Worm (Caenorhabditis elegans) whole organism, L1 larva: ENCODE results near the gene C15C8.7.
A peak's percentile ranks its signal among the peaks of the same experiment; 100 is the strongest.

Experiments
- C34B4.2 ChIP-seq: sonication (generic microtip); optimal IDR thresholded peaks from 2 replicates; lab custom pipeline; 2017; ENCODE audit warnings: mild to moderate bottlenecking, missing genetic modification characterization, missing compliant biosample characterization
- blmp-1 ChIP-seq: fragments of 150-350 bp; optimal IDR thresholded peaks from 2 replicates; lab custom pipeline; 2014; ENCODE audit warnings: missing biosample characterization, missing genetic modification characterization
- ceh-63 ChIP-seq: fragments of 200-800 bp; sonication (Bioruptor generic); optimal IDR thresholded peaks from 2 replicates; lab custom pipeline; 2018; ENCODE audit warnings: mild to moderate bottlenecking, missing genetic modification characterization, missing compliant biosample characterization
- ceh-88 ChIP-seq: fragments of 200-800 bp; sonication (Bioruptor generic); IDR thresholded peaks from 2 replicates; pipeline ENCODE4 v1.3.6; 2022; ENCODE audit warnings: missing genetic modification characterization, missing compliant biosample characterization
- dpl-1 ChIP-seq, 3 experiments: fragments of 150-350 bp in 2 of 3; sonication (generic microtip) in 1 of 3; optimal IDR thresholded peaks; 2 replicates each; lab custom pipeline; 2014 to 2017; ENCODE audit warnings: missing biosample characterization in 3 of 3, missing genetic modification characterization in 3 of 3, missing genetic modification reagents in 3 of 3
- efl-1 ChIP-seq, 4 experiments: fragments of 150-350 bp; optimal IDR thresholded peaks in 3 of 4; peaks in 1 of 4; 1 replicate in 1 of 4; 2 replicates in 3 of 4; lab custom pipeline; 2014; ENCODE audit warnings: missing biosample characterization in 2 of 4, missing genetic modification characterization in 2 of 4, missing genetic modification reagents in 2 of 4
- efl-3 ChIP-seq: fragments of 200-800 bp; sonication (Bioruptor generic); optimal IDR thresholded peaks from 2 replicates; lab custom pipeline; 2018; ENCODE audit warnings: mild to moderate bottlenecking, missing genetic modification characterization, missing compliant biosample characterization
- fos-1 ChIP-seq: fragments of 150-350 bp; optimal IDR thresholded peaks from 2 replicates; lab custom pipeline; 2014; ENCODE audit warnings: missing biosample characterization, missing genetic modification characterization
- hlh-17 ChIP-seq: fragments of 200-800 bp; sonication (Bioruptor generic); optimal IDR thresholded peaks from 2 replicates; lab custom pipeline; 2018; ENCODE audit warnings: missing genetic modification characterization, mild to moderate bottlenecking, missing compliant biosample characterization, moderate library complexity, borderline replicate concordance
- hlh-4 ChIP-seq: sonication (generic microtip); optimal IDR thresholded peaks from 2 replicates; lab custom pipeline; 2016; ENCODE audit warnings: mild to moderate bottlenecking, missing genetic modification characterization, missing compliant biosample characterization
- irx-1 ChIP-seq: sonication (generic microtip); optimal IDR thresholded peaks from 2 replicates; lab custom pipeline; 2016; ENCODE audit warnings: missing genetic modification characterization, missing compliant biosample characterization
- isw-1 ChIP-seq: fragments of 200-800 bp; sonication (Bioruptor generic); IDR thresholded peaks from 2 replicates; pipeline ENCODE4 v1.3.6; 2022; ENCODE audit warnings: missing genetic modification characterization, missing compliant biosample characterization
- lir-3 ChIP-seq: sonication (generic microtip); optimal IDR thresholded peaks from 2 replicates; lab custom pipeline; 2016; ENCODE audit warnings: mild to moderate bottlenecking, missing genetic modification characterization, moderate library complexity, missing compliant biosample characterization; ENCODE audit not compliant: poor library complexity
- lsy-2 ChIP-seq, 2 experiments: fragments of 150-350 bp; optimal IDR thresholded peaks; 2 replicates each; lab custom pipeline; 2014; ENCODE audit warnings: missing biosample characterization in 2 of 2, missing genetic modification characterization in 2 of 2
- mef-2 ChIP-seq: fragments of 150-350 bp; optimal IDR thresholded peaks from 2 replicates; lab custom pipeline; 2014; ENCODE audit warnings: missing biosample characterization, missing genetic modification characterization
- mep-1 ChIP-seq: fragments of 150-350 bp; optimal IDR thresholded peaks from 2 replicates; lab custom pipeline; 2014; ENCODE audit warnings: missing biosample characterization, missing genetic modification characterization
- nhr-11 ChIP-seq: fragments of 150-350 bp; optimal IDR thresholded peaks from 2 replicates; lab custom pipeline; 2014; ENCODE audit warnings: missing biosample characterization, missing genetic modification characterization
- nhr-19 ChIP-seq: fragments of 200-800 bp; sonication (Bioruptor generic); conservative IDR thresholded peaks from 2 replicates; pipeline ENCODE4 v1.3.6; 2022; ENCODE audit warnings: missing genetic modification characterization, missing compliant biosample characterization
- nhr-237 ChIP-seq: fragments of 150-350 bp; optimal IDR thresholded peaks from 2 replicates; lab custom pipeline; 2014; ENCODE audit warnings: missing biosample characterization, missing genetic modification characterization
- nhr-71 ChIP-seq: sonication (generic microtip); optimal IDR thresholded peaks from 2 replicates; lab custom pipeline; 2016; ENCODE audit warnings: mild to moderate bottlenecking, missing genetic modification characterization, moderate library complexity, missing compliant biosample characterization
- nhr-76 ChIP-seq: sonication (generic microtip); optimal IDR thresholded peaks from 2 replicates; lab custom pipeline; 2017; ENCODE audit warnings: missing biosample characterization, missing genetic modification characterization
- nhr-85 ChIP-seq: sonication (generic microtip); peaks from one replicate; lab custom pipeline; 2016; ENCODE audit warnings: missing genetic modification characterization, inconsistent platforms, missing compliant biosample characterization
- pag-3 ChIP-seq: sonication (generic microtip); optimal IDR thresholded peaks from 2 replicates; lab custom pipeline; 2017; ENCODE audit warnings: missing genetic modification characterization, mild to moderate bottlenecking, missing compliant biosample characterization, antibody characterized with exemption, borderline replicate concordance; ENCODE audit not compliant: insufficient read depth
- pax-3 ChIP-seq: fragments of 200-800 bp; sonication (Bioruptor generic); optimal IDR thresholded peaks from 2 replicates; lab custom pipeline; 2018; ENCODE audit warnings: mild to moderate bottlenecking, missing genetic modification characterization, moderate library complexity, missing compliant biosample characterization
- rnt-1 ChIP-seq: sonication (generic microtip); optimal IDR thresholded peaks from 2 replicates; lab custom pipeline; 2016; ENCODE audit warnings: mild to moderate bottlenecking, missing genetic modification characterization, moderate library complexity, missing compliant biosample characterization
- snpc-4 ChIP-seq: fragments of 150-350 bp; optimal IDR thresholded peaks from 2 replicates; lab custom pipeline; 2014; ENCODE audit warnings: missing biosample characterization, missing genetic modification characterization
- sox-4 ChIP-seq: sonication (generic microtip); optimal IDR thresholded peaks from 2 replicates; lab custom pipeline; 2016; ENCODE audit warnings: missing genetic modification characterization, missing compliant biosample characterization
- tlp-1 ChIP-seq: fragments of 150-350 bp; optimal IDR thresholded peaks from 2 replicates; lab custom pipeline; 2014; ENCODE audit warnings: missing biosample characterization, missing genetic modification characterization
- unc-130 ChIP-seq: fragments of 150-350 bp; optimal IDR thresholded peaks from 2 replicates; lab custom pipeline; 2017; ENCODE audit warnings: missing biosample characterization, missing genetic modification characterization, inconsistent platforms
- unc-62 ChIP-seq: fragments of 150-350 bp; optimal IDR thresholded peaks from 2 replicates; lab custom pipeline; 2014; ENCODE audit warnings: missing biosample characterization, missing genetic modification reagents, missing genetic modification characterization
- unc-86 ChIP-seq: sonication (generic microtip); optimal IDR thresholded peaks from 2 replicates; lab custom pipeline; 2016; ENCODE audit warnings: missing genetic modification characterization, missing compliant biosample characterization
- vab-15 ChIP-seq: sonication (generic microtip); optimal IDR thresholded peaks from 2 replicates; lab custom pipeline; 2017; ENCODE audit warnings: missing genotype, mild to moderate bottlenecking, missing genetic modification characterization, missing compliant biosample characterization
- ztf-4 ChIP-seq: fragments of 150-350 bp; optimal IDR thresholded peaks from 2 replicates; lab custom pipeline; 2014; ENCODE audit warnings: missing biosample characterization, missing genetic modification characterization

C15C8.7 gene

DNA sequence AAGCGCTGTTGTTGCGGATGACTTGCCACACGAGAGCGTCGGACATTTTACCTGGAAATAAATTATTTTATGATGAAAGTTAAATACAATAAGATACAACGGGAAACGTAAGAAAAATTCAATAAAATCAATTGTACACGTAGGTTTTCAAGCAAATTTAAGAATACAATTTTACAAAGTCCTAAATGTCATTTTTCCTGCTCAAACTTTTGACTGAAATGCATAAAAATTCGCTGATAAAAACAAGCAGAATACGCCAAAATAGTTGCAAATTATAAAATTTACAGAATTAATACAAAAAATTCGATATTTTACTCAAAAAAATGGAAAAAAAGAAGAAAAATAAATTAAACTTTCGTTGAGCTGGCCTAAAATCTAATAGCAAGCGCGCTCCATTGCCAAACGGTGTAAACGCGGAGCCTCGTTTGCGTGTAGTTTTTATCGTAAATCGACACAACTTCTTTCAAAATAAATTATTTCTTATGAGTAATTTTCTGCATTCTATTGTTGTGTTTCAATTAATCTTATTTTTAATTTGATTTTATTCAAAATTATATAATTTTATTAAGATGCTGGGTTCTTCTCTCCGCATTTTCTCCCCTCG lies 16.7 kb downstream of the C15C8.7 start, which contains the start of the genes rpl-28 and mrpl-49 (continued):
- TF ChIP-seq snpc-4 = peak; percentile 89
- no peak for TF ChIP-seq ceh-63 (GFP tag; lab: Kevin White, UChicago)
- no peak for TF ChIP-seq C34B4.2 (tag; lab: Kevin White, UChicago)
- no peak for TF ChIP-seq nhr-11
- TF ChIP-seq nhr-85 (tag; lab: Kevin White, UChicago) = peak; percentile 93
- no peak for TF ChIP-seq efl-3 (GFP tag; lab: Kevin White, UChicago)
- peak; percentile 21 for TF ChIP-seq sox-4
- peak; percentile 76 for TF ChIP-seq irx-1 (tag; lab: Kevin White, UChicago)
- peak; percentile 87 for TF ChIP-seq isw-1 (GFP tag; lab: Robert Waterston, UW)
- TF ChIP-seq unc-86 (tag; lab: Kevin White, UChicago) = peak; percentile 72
- peak; percentile 97 for TF ChIP-seq mep-1 (tag; lab: Kevin White, UChicago)
- TF ChIP-seq lir-3 = peak; percentile 71
- TF ChIP-seq, all 84 proteins: peak for 58

DNA sequence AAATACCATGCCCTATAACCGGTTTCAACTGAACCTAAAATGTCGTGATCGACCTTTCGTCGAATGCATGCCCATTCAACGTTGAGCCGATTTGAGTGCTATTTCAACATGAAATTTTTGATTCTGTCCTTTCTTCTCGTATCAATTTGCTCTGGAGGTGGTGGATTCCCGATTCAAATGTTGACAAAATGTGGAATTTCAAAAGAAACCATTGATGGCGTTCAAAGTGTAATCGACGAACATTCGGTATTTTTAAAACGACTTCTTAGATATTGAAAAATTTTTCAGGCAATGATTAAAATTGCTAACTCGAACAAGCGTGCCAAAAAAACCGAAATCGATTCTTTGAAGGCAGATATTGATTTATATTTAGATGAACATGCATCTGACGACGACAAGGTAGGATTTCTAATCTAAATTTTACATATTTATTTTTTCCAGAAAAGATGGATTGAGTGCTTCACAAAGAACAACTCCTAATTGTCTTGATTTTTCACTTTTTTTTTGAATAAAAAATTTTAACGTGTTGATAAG lies 17.7 kb downstream of the C15C8.7 start, which contains the start of gene R11D1.13:
R11D1.13 (plus strand) TSS at position 51 of the 534 bp plus-strand sequence.
- TF ChIP-seq unc-130 (tag; lab: Kevin White, UChicago) = no peak
- no peak for TF ChIP-seq mef-2 (tag; lab: Kevin White, UChicago)
- no peak for TF ChIP-seq C34B4.2 (tag; lab: Kevin White, UChicago)
- no peak for TF ChIP-seq nhr-11
- no peak for TF ChIP-seq pag-3 (tag; lab: Kevin White, UChicago)
- TF ChIP-seq hlh-17 (GFP tag; lab: Kevin White, UChicago) = no peak
- no peak for TF ChIP-seq pax-3 (tag; lab: Kevin White, UChicago)
- no peak for TF ChIP-seq nhr-76 (tag; lab: Kevin White, UChicago)
- TF ChIP-seq ztf-4 (tag; lab: Kevin White, UChicago) = no peak
- no peak for TF ChIP-seq vab-15
- TF ChIP-seq unc-62 (GFP tag; lab: Kevin White, UChicago) = no peak
- TF ChIP-seq fos-1 (tag; lab: Kevin White, UChicago) = no peak
- no peak for TF ChIP-seq blmp-1
- no peak for TF ChIP-seq rnt-1 (tag; lab: Kevin White, UChicago)
- no peak for TF ChIP-seq ceh-88 (GFP tag; lab: Robert Waterston, UW)
- no peak for TF ChIP-seq efl-1 (optimal IDR thresholded peaks at IDR 0.05; lab: Kevin White, UChicago)
- no peak for TF ChIP-seq efl-1 (GFP tag; optimal IDR thresholded peaks at IDR 0.05 in 1 of 2; lab: Kevin White, UChicago)

DNA sequence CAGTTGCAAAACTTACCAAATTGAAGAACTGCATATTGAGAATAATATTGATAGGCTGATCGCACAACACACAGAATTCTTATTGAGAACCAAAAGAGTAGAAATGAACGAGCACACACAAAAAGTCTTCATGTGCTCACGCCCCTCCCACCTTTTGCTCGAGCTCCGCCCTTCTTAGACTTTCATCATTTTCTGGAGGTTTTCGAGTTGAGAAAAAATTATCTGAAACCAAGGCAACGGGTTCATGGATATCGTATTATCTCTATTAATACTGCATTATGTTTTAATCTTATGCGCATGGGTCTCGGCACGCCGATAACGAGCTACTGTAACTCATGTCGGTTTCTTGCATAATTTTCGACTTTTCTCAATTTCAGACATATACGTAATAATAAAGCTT lies 19.0 kb downstream of the C15C8.7 start, which contains the start of gene R11D1.12:
R11D1.12 (minus strand) TSS at position 101 of the 400 bp plus-strand sequence.
- TF ChIP-seq unc-62 (GFP tag; lab: Kevin White, UChicago) = no peak
- no peak for TF ChIP-seq tlp-1
- TF ChIP-seq blmp-1 = no peak
- TF ChIP-seq lsy-2 (tag; optimal IDR thresholded peaks at IDR 0.05; lab: Kevin White, UChicago) = no peak
- no peak for TF ChIP-seq nhr-71 (tag; lab: Kevin White, UChicago)

DNA sequence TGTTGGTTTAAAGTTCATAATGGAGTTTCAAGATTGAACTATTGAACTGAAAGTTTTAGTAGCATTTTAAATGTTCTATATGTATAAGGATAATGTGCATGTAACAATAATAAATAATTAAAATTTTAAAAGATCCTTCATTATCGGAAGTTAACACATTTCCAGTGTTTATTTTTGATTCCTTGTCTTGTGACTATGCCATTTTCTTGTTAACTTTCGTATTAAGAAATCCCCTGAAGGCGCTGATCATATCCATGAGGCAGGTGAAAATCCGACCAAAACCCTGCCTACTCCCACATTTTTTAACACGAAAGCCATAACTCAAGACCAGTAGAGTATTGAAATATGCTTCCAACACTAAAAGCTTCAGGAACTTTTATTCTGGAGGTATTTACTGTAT lies 25.1 kb downstream of the C15C8.7 start, which contains the start of gene R11D1.7:
R11D1.7 (plus strand) TSS at position 301 of the 400 bp plus-strand sequence.
- TF ChIP-seq dpl-1 (GFP tag; optimal IDR thresholded peaks at IDR 0.05; lab: Kevin White, UChicago) (no peak), ztf-4 (tag; lab: Kevin White, UChicago) (no peak), isw-1 (GFP tag; lab: Robert Waterston, UW) (no peak), nhr-237 (tag; lab: Kevin White, UChicago) (no peak), efl-3 (GFP tag; lab: Kevin White, UChicago) (no peak), hlh-4 (tag; lab: Kevin White, UChicago) (peak; percentile 68), nhr-19 (GFP tag; lab: Robert Waterston, UW) (no peak)
